Fruit fly (Drosophila melanogaster): ENCODE results near the gene Spn28F.
A peak's percentile ranks its signal among the peaks of the same experiment; 100 is the strongest.

Spn28F gene

DNA sequence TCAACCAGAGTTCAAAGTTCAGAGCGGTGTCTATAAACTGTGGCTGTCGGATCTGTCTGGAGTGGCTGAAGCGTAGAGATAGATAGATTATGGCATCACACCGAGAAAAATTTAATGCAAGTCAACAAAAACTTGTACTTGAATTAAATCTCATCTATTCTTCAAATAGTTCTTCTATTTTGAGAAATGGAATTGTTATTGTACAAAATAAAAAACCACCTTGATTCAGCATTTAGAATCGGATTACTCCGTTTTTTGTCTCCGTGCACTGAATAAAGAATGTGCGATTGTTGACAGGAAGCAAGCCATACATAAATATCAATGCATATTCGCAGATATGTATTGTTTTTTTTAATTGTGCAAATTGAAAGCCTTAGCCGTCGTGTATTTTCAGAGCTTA is 12.0 kb downstream of the Spn28F start (continued):
- TF ChIP-seq CG10209 (GFP tag; optimal IDR thresholded peaks at IDR 0.05) (peak; percentile 0), Dad (GFP tag; optimal IDR thresholded peaks at IDR 0.05) (no peak), jumu (GFP tag; optimal IDR thresholded peaks at IDR 0.05) (no peak), PHDP (tag; optimal IDR thresholded peaks at IDR 0.05) (no peak), sc (optimal IDR thresholded peaks at IDR 0.05) (no peak), sc (GFP tag; optimal IDR thresholded peaks at IDR 0.05) (no peak), CG15269 (tag; optimal IDR thresholded peaks at IDR 0.05) (no peak), Camta (GFP tag; optimal IDR thresholded peaks at IDR 0.05) (no peak), Gug (GFP tag; IDR thresholded peaks at IDR 0.05) (0 out of 4 replicates have a peak, but pooled peaks have one; percentile 24), CG14860 (GFP tag; IDR thresholded peaks at IDR 0.05; ENCODE audit: partially characterized antibody) (no peak), lmd (GFP tag; IDR thresholded peaks at IDR 0.05) (peak; percentile 52; the same call in 1 of the 2 replicates), HLH4C (GFP tag; IDR thresholded peaks at IDR 0.05; ENCODE audit: partially characterized antibody) (no peak), CG2875 (GFP tag; optimal IDR thresholded peaks at IDR 0.05) (no peak), wek (GFP tag; optimal IDR thresholded peaks at IDR 0.05) (no peak), CG42726 (GFP tag; IDR thresholded peaks at IDR 0.05; ENCODE audit: partially characterized antibody) (no peak), bab2 (GFP tag; optimal IDR thresholded peaks at IDR 0.05) (no peak), stwl (tag; optimal IDR thresholded peaks at IDR 0.05) (no peak), org-1 (GFP tag; optimal IDR thresholded peaks at IDR 0.05) (no peak), CG11085 (GFP tag; IDR thresholded peaks at IDR 0.05) (0 out of 2 replicates have a peak, but pooled peaks have one; percentile 14), fd64A (GFP tag; optimal IDR thresholded peaks at IDR 0.05) (no peak), CG6791 (GFP tag; IDR thresholded peaks at IDR 0.05; ENCODE audit: partially characterized antibody) (no peak), trem (tag; optimal IDR thresholded peaks at IDR 0.05) (no peak), CG18599 (GFP tag; optimal IDR thresholded peaks at IDR 0.05) (peak; percentile 5), row (GFP tag; IDR thresholded peaks at IDR 0.05) (peak; percentile 70), usp (GFP tag; optimal IDR thresholded peaks at IDR 0.05) (no peak), D19B (GFP tag; optimal IDR thresholded peaks at IDR 0.05) (no peak), CG31441 (GFP tag; IDR thresholded peaks at IDR 0.05) (no peak), CG4854 (GFP tag; optimal IDR thresholded peaks at IDR 0.05) (no peak), CG11398 (GFP tag; optimal IDR thresholded peaks at IDR 0.05) (no peak), Opbp (GFP tag; IDR thresholded peaks at IDR 0.05; ENCODE audit: partially characterized antibody) (no peak), CG12659 (GFP tag; optimal IDR thresholded peaks at IDR 0.05) (no peak), CG3281 (GFP tag; optimal IDR thresholded peaks at IDR 0.05) (no peak), Sry-δ (GFP tag; optimal IDR thresholded peaks at IDR 0.05) (no peak), CG14441 (GFP tag; IDR thresholded peaks at IDR 0.05) (0 out of 2 replicates have a peak, but pooled peaks have one; percentile 10), otp (GFP tag; IDR thresholded peaks at IDR 0.05) (peak; percentile 48; the same call in 2 of the 3 replicates), Awh (GFP tag; IDR thresholded peaks at IDR 0.05) (no peak), ind (GFP tag; optimal IDR thresholded peaks at IDR 0.05) (no peak), chn (GFP tag; optimal IDR thresholded peaks at IDR 0.05) (peak; percentile 14), dmrt99B (tag; optimal IDR thresholded peaks at IDR 0.05) (no peak), CG14965 (GFP tag; optimal IDR thresholded peaks at IDR 0.05; ENCODE audit: borderline replicate concordance) (no peak), CG6254 (GFP tag; optimal IDR thresholded peaks at IDR 0.05) (peak; percentile 3), lbe (GFP tag; optimal IDR thresholded peaks at IDR 0.05) (peak; percentile 42), bsh (GFP tag; optimal IDR thresholded peaks at IDR 0.05) (peak in 1 of 2 experiments; percentile 15), Ptx1 (GFP tag; IDR thresholded peaks at IDR 0.05) (peak; percentile 64), Chrac-16 (GFP tag; optimal IDR thresholded peaks at IDR 0.05) (no peak), CG7271 (tag; optimal IDR thresholded peaks at IDR 0.05) (no peak), CG16779 (GFP tag; IDR thresholded peaks at IDR 0.05) (no peak), Nf-YB (GFP tag; optimal IDR thresholded peaks at IDR 0.05) (no peak), CG8924 (tag; optimal IDR thresholded peaks at IDR 0.05) (no peak), CG2678 (tag; optimal IDR thresholded peaks at IDR 0.05) (no peak)
